Fruit fly (Drosophila melanogaster): ENCODE results near the gene CG34124.
A peak's percentile ranks its signal among the peaks of the same experiment; 100 is the strongest.

Gene CG34124

DNA sequence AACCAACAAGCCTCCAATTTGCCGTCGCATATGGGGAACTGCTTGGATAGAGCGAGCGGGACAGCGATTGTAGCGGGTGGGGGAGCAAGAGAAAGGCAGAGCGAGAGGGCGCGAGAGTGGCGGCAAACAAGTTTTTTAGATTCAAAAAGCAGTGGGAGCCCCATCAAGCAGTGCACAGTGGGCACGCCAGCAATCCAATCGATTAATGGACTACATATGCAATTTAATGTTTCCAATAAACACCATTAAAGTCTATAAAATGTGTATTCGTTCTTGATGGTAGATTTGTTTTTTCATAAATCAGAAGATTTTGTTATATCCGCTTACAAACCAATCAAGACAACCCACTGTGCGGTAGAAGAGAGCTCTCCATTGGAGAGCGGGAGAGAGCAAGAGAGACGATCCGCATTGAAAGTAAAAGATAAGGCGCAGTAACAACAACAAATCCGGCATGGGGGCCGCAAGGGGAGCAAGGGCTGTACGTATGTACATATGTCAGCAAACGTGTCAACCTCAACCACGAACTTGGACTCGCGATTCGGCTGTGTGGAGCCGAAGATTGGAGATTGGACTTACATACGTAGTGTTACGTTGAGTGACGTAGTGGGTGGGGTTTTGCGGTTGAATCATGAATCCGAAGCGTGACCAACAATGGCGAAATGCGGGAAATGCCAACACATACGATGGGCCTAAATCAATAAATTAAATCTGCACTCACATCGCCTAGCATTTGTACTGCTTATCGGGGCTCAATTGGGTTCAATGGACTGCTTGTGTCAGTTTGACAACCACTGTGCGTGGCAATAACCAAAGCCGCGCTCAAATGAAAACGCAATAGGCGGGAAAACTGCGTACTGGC, 39.4 kb downstream of the CG34124 start (continued):
- TF ChIP-seq Gug (GFP tag; IDR thresholded peaks at IDR 0.05): peak; percentile 99
- peak; percentile 98 for TF ChIP-seq fd85E (GFP tag; optimal IDR thresholded peaks at IDR 0.05)
- peak; percentile 99 for TF ChIP-seq Sox102F (GFP tag; optimal IDR thresholded peaks at IDR 0.05)
- peak; percentile 95 for TF ChIP-seq Eip93F (GFP tag; optimal IDR thresholded peaks at IDR 0.05)
- peak; percentile 90 for TF ChIP-seq Hr38 (GFP tag; optimal IDR thresholded peaks at IDR 0.05)
- TF ChIP-seq CG31627 (GFP tag; optimal IDR thresholded peaks at IDR 0.05): peak; percentile 99
- TF ChIP-seq CG11902 (GFP tag; optimal IDR thresholded peaks at IDR 0.05): peak; percentile 99
- TF ChIP-seq CG3032 (tag; optimal IDR thresholded peaks at IDR 0.05): peak; percentile 99
- TF ChIP-seq CG7368 (GFP tag; optimal IDR thresholded peaks at IDR 0.05): peak; percentile 99
- TF ChIP-seq fkh (GFP tag; optimal IDR thresholded peaks at IDR 0.05): peak; percentile 90

- TF ChIP-seq Ets96B (tag; optimal IDR thresholded peaks at IDR 0.05) (no peak), Sox15 (GFP tag; optimal IDR thresholded peaks at IDR 0.05) (no peak), Eip93F (GFP tag; optimal IDR thresholded peaks at IDR 0.05) (no peak), fd85E (GFP tag; optimal IDR thresholded peaks at IDR 0.05) (no peak), CG11294 (GFP tag; IDR thresholded peaks at IDR 0.05) (no peak)
Measured at dm6 chr2L:4998260-4998560, 40.0 kb downstream of the CG34124 start.

dm6 chr2L:4998571-4999191, 40.5 kb downstream of the CG34124 start:
- no peak for TF ChIP-seq ss (GFP tag; optimal IDR thresholded peaks at IDR 0.05)
- peak; percentile 19 for TF ChIP-seq Eip78C (GFP tag)

DNA sequence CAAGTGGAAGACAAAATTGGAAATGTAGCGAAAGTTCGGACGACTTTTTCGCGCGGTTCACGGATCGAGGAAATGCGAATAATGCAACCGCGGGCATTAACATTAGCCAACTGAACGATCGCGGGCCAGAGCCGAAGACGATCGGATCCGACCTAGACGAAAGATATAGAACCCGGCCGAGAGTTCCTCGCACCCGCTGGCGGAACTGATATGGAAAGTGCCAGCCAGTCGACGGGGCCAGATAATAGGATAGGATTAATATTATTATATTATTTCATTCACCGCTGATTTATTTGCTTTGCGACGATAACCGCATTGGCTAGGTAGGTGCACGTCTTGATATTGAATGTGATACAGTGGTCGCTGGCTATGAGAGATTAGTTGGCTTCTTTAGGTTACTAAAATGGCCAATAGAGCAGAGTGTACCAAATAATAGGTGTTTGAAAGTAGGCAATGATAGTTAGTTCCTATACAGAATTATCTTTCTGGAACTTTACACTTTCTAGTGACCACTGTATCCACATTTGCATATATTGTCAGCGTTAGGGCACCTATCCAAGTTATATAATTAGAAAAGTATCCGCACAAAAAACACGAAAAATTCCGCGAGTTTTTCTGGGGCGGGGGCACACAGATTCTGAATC, 41.3 kb downstream of the CG34124 start:
- TF ChIP-seq CG8119 (GFP tag; IDR thresholded peaks at IDR 0.05): peak; percentile 75
- TF ChIP-seq dsx (GFP tag; optimal IDR thresholded peaks at IDR 0.05; ENCODE audit: poor library complexity, severe bottlenecking): no peak
- TF ChIP-seq CG7368 (GFP tag; optimal IDR thresholded peaks at IDR 0.05): peak; percentile 43
- peak; percentile 71 for TF ChIP-seq Sox14 (GFP tag; optimal IDR thresholded peaks at IDR 0.05)
- TF ChIP-seq CG3919 (GFP tag; optimal IDR thresholded peaks at IDR 0.05): peak; percentile 77
- peak; percentile 68 for TF ChIP-seq Eip75B (GFP tag; optimal IDR thresholded peaks at IDR 0.05)
- TF ChIP-seq CG10669 (GFP tag; optimal IDR thresholded peaks at IDR 0.05): peak; percentile 51
- TF ChIP-seq CG4318 (GFP tag; optimal IDR thresholded peaks at IDR 0.05): peak; percentile 45
- TF ChIP-seq CG8319 (GFP tag; optimal IDR thresholded peaks at IDR 0.05): peak; percentile 22
- TF ChIP-seq OdsH (GFP tag; optimal IDR thresholded peaks at IDR 0.05): peak; percentile 78
- TF ChIP-seq CG11762 (GFP tag; optimal IDR thresholded peaks at IDR 0.05; ENCODE audit: insufficient read depth): peak; percentile 52
- peak; percentile 73 for TF ChIP-seq CG6276 (GFP tag; optimal IDR thresholded peaks at IDR 0.05)
- TF ChIP-seq Hr4 (GFP tag; optimal IDR thresholded peaks at IDR 0.05): peak; percentile 87
- TF ChIP-seq Eip93F (GFP tag; optimal IDR thresholded peaks at IDR 0.05): no peak
- no peak for TF ChIP-seq CG9139 (GFP tag; optimal IDR thresholded peaks at IDR 0.05)
- peak; percentile 68 for TF ChIP-seq Ets96B (tag; optimal IDR thresholded peaks at IDR 0.05)
- TF ChIP-seq CG6792 (GFP tag; optimal IDR thresholded peaks at IDR 0.05): peak; percentile 34
- peak; percentile 78 for TF ChIP-seq CG32006 (GFP tag; optimal IDR thresholded peaks at IDR 0.05)
- TF ChIP-seq CG31627 (GFP tag; optimal IDR thresholded peaks at IDR 0.05): peak; percentile 74
- peak; percentile 46 for TF ChIP-seq dac (GFP tag; optimal IDR thresholded peaks at IDR 0.05)
- peak; percentile 56 for TF ChIP-seq CG16779 (tag; optimal IDR thresholded peaks at IDR 0.05)
- TF ChIP-seq CG10631 (GFP tag; optimal IDR thresholded peaks at IDR 0.05): peak; percentile 74
- TF ChIP-seq salr (GFP tag; optimal IDR thresholded peaks at IDR 0.05): peak; percentile 54 to 64
- peak; percentile 75 for TF ChIP-seq Hr39 (GFP tag; optimal IDR thresholded peaks at IDR 0.05)
- peak; percentile 54 for TF ChIP-seq Sox15 (GFP tag; optimal IDR thresholded peaks at IDR 0.05)
- peak; percentile 76; the same call in 1 of the 2 replicates for TF ChIP-seq CG15336 (GFP tag; IDR thresholded peaks at IDR 0.05)
- TF ChIP-seq ss (GFP tag; optimal IDR thresholded peaks at IDR 0.05): peak in 1 of 2 experiments; percentile 7
- peak; percentile 91 for TF ChIP-seq eg (GFP tag; IDR thresholded peaks at IDR 0.05)
- TF ChIP-seq net (GFP tag; optimal IDR thresholded peaks at IDR 0.05): peak; percentile 67
- no peak for TF ChIP-seq Blimp-1 (GFP tag; optimal IDR thresholded peaks at IDR 0.05)
- TF ChIP-seq CG3032 (tag; optimal IDR thresholded peaks at IDR 0.05): peak; percentile 59
- TF ChIP-seq CG6854 (GFP tag; optimal IDR thresholded peaks at IDR 0.05): no peak
- TF ChIP-seq lz (GFP tag; optimal IDR thresholded peaks at IDR 0.05): peak; percentile 62
- no peak for TF ChIP-seq fd85E (GFP tag; optimal IDR thresholded peaks at IDR 0.05)
